Fruit fly (Drosophila melanogaster) whole organism, embryonic: ENCODE results near the gene CG3626.

Experiments used
- Bgb ChIP-seq: fragments of 200-800 bp; sonication (Bioruptor generic); IDR thresholded peaks from 2 replicates; pipeline ENCODE4 v1.3.6; 2022; ENCODE audit warnings: missing biosample characterization, missing genetic modification characterization; ENCODE audit not compliant: partially characterized antibody
- BtbVII ChIP-seq: fragments of 200-800 bp; sonication (Bioruptor generic); optimal IDR thresholded peaks from 3 replicates; lab custom pipeline; 2017; ENCODE audit warnings: missing biosample characterization, mild to moderate bottlenecking, missing genetic modification characterization
- CG10543 ChIP-seq: fragments of 200-800 bp; sonication (Bioruptor generic); optimal IDR thresholded peaks from 3 replicates; lab custom pipeline; 2017; ENCODE audit warnings: missing biosample characterization, mild to moderate bottlenecking, missing genetic modification characterization, moderate library complexity
- CG10565 ChIP-seq: fragments of 200-800 bp; sonication (Bioruptor generic); optimal IDR thresholded peaks from 3 replicates; lab custom pipeline; 2016; ENCODE audit warnings: missing biosample characterization, mild to moderate bottlenecking, missing genetic modification characterization
- CG11247 ChIP-seq: fragments of 200-800 bp; sonication (Bioruptor generic); IDR thresholded peaks from 2 replicates; pipeline ENCODE4 v1.3.6; 2022; ENCODE audit warnings: missing biosample characterization, missing genetic modification characterization
- CG12071 ChIP-seq: fragments of 200-800 bp; sonication (Bioruptor generic); optimal IDR thresholded peaks from 3 replicates; lab custom pipeline; 2018; ENCODE audit warnings: missing biosample characterization, mild to moderate bottlenecking, missing genetic modification characterization
- CG13123 ChIP-seq: fragments of 200-800 bp; sonication (Bioruptor generic); optimal IDR thresholded peaks from 2 replicates; lab custom pipeline; 2016; ENCODE audit warnings: missing biosample characterization, missing genetic modification characterization
- CG14710 ChIP-seq: fragments of 200-800 bp; sonication (Bioruptor generic); optimal IDR thresholded peaks from 3 replicates; lab custom pipeline; 2019; ENCODE audit warnings: missing biosample characterization, mild to moderate bottlenecking, missing genetic modification characterization, moderate library complexity
- CG1602 ChIP-seq: fragments of 200-800 bp; sonication (Bioruptor generic); optimal IDR thresholded peaks from 3 replicates; lab custom pipeline; 2016; ENCODE audit warnings: missing biosample characterization, missing genetic modification characterization
- CG17361 ChIP-seq: fragments of 200-800 bp; sonication (Bioruptor generic); IDR thresholded peaks from 3 replicates; pipeline ENCODE4 v1.3.6; 2022; ENCODE audit warnings: missing biosample characterization, missing genetic modification characterization
- CG18476 ChIP-seq: fragments of 200-800 bp; sonication (Bioruptor generic); optimal IDR thresholded peaks from 2 replicates; lab custom pipeline; 2016; ENCODE audit warnings: missing biosample characterization, mild to moderate bottlenecking, missing genetic modification characterization
- CG2712 ChIP-seq: fragments of 200-800 bp; optimal IDR thresholded peaks from 3 replicates; lab custom pipeline; 2019; ENCODE audit warnings: missing biosample characterization, mild to moderate bottlenecking, missing genetic modification characterization, moderate library complexity
- CG2875 ChIP-seq: fragments of 200-800 bp; sonication (Bioruptor generic); optimal IDR thresholded peaks from 2 replicates; lab custom pipeline; 2017; ENCODE audit warnings: missing biosample characterization, mild to moderate bottlenecking, missing genetic modification characterization, missing genetic modification reagents
- CG31388 ChIP-seq: fragments of 200-800 bp; sonication (Bioruptor generic); optimal IDR thresholded peaks from 2 replicates; lab custom pipeline; 2016; ENCODE audit warnings: missing biosample characterization, missing genetic modification characterization
- CG34376 ChIP-seq: fragments of 200-800 bp; sonication (Bioruptor generic); optimal IDR thresholded peaks from 2 replicates; lab custom pipeline; 2018; ENCODE audit warnings: missing biosample characterization, mild to moderate bottlenecking, missing genetic modification characterization
- CG3847 ChIP-seq: fragments of 200-800 bp; sonication (Bioruptor generic); IDR thresholded peaks from 2 replicates; pipeline ENCODE4 v1.3.6; 2022; ENCODE audit warnings: missing biosample characterization, missing genetic modification characterization
- CG42726 ChIP-seq: fragments of 200-800 bp; sonication (Bioruptor generic); IDR thresholded peaks from 2 replicates; pipeline ENCODE4 v1.3.6; 2022; ENCODE audit warnings: missing biosample characterization, missing genetic modification characterization; ENCODE audit not compliant: partially characterized antibody
- CG4328 ChIP-seq: fragments of 200-800 bp; sonication (Bioruptor generic); optimal IDR thresholded peaks from 3 replicates; lab custom pipeline; 2017; ENCODE audit warnings: missing biosample characterization, missing genetic modification reagents, missing genetic modification characterization
- CG4404 ChIP-seq: fragments of 200-800 bp; sonication (Bioruptor generic); IDR thresholded peaks from 2 replicates; pipeline ENCODE4 v1.3.6; 2022; ENCODE audit warnings: missing biosample characterization, missing genetic modification characterization
- CG4617 ChIP-seq: fragments of 200-800 bp; sonication (Bioruptor generic); optimal IDR thresholded peaks from 3 replicates; lab custom pipeline; 2016; ENCODE audit warnings: missing biosample characterization, missing genetic modification characterization, borderline replicate concordance
- CG6683 ChIP-seq: fragments of 200-800 bp; sonication (Bioruptor generic); optimal IDR thresholded peaks from 2 replicates; lab custom pipeline; 2017; ENCODE audit warnings: missing biosample characterization, mild to moderate bottlenecking, missing genetic modification characterization, missing genetic modification reagents
- CG7271 ChIP-seq: fragments of 200-800 bp; sonication (Bioruptor generic); optimal IDR thresholded peaks from 2 replicates; lab custom pipeline; 2018; ENCODE audit warnings: missing biosample characterization, mild to moderate bottlenecking, missing genetic modification characterization, moderate library complexity
- CG7963 ChIP-seq: fragments of 200-800 bp; sonication (Bioruptor generic); IDR thresholded peaks from 3 replicates; pipeline ENCODE4 v1.3.6; 2022; ENCODE audit warnings: missing biosample characterization, missing genetic modification characterization; ENCODE audit not compliant: partially characterized antibody
- CG8388 ChIP-seq: fragments of 200-800 bp; sonication (Bioruptor generic); optimal IDR thresholded peaks from 2 replicates; lab custom pipeline; 2019; ENCODE audit warnings: missing biosample characterization, mild to moderate bottlenecking, missing genetic modification characterization, moderate library complexity
- CG9876 ChIP-seq: fragments of 200-800 bp; sonication (Bioruptor generic); optimal IDR thresholded peaks from 2 replicates; lab custom pipeline; 2016; ENCODE audit warnings: missing biosample characterization, missing genetic modification characterization
- CHES-1-like ChIP-seq: fragments of 200-800 bp; sonication (Bioruptor generic); optimal IDR thresholded peaks from 2 replicates; lab custom pipeline; 2016; ENCODE audit warnings: missing biosample characterization, missing genetic modification characterization
- D ChIP-seq, 2 experiments: fragments of 200-800 bp in 1 of 2; fragments of >200 bp in 1 of 2; sonication (Bioruptor generic) in 1 of 2; optimal IDR thresholded peaks; 2 replicates in 1 of 2; 3 replicates in 1 of 2; lab custom pipeline; 2017; ENCODE audit warnings: mild to moderate bottlenecking in 1 of 2, missing biosample characterization in 1 of 2, missing genetic modification characterization in 1 of 2, missing genetic modification reagents in 1 of 2
- Ets65A ChIP-seq: fragments of 200-800 bp; sonication (Bioruptor generic); peaks from one replicate; lab custom pipeline; 2016; ENCODE audit warnings: missing biosample characterization, missing genetic modification characterization
- HLH54F ChIP-seq: fragments of 200-800 bp; sonication (Bioruptor generic); optimal IDR thresholded peaks from 3 replicates; lab custom pipeline; 2016; ENCODE audit warnings: missing biosample characterization, missing genetic modification characterization
- HmgD ChIP-seq: fragments of 200-800 bp; sonication (Bioruptor generic); optimal IDR thresholded peaks from 3 replicates; lab custom pipeline; 2016; ENCODE audit warnings: missing biosample characterization, missing genetic modification characterization
- Jarid2 ChIP-seq: fragments of 200-800 bp; sonication (Bioruptor generic); optimal IDR thresholded peaks from 3 replicates; lab custom pipeline; 2017; ENCODE audit warnings: mild to moderate bottlenecking, missing biosample characterization, missing genetic modification reagents, missing genetic modification characterization
- Nf-YB ChIP-seq: fragments of 200-800 bp; sonication (Bioruptor generic); optimal IDR thresholded peaks from 3 replicates; lab custom pipeline; 2019; ENCODE audit warnings: missing biosample characterization, mild to moderate bottlenecking, missing genetic modification characterization, moderate library complexity
- Oli ChIP-seq: fragments of 200-800 bp; sonication (Bioruptor generic); optimal IDR thresholded peaks from 2 replicates; lab custom pipeline; 2018; ENCODE audit warnings: missing biosample characterization, mild to moderate bottlenecking, missing genetic modification characterization, moderate library complexity
- Xbp1 ChIP-seq: fragments of 200-800 bp; sonication (Bioruptor generic); optimal IDR thresholded peaks from 3 replicates; lab custom pipeline; 2016; ENCODE audit warnings: missing biosample characterization, mild to moderate bottlenecking, missing genetic modification characterization
- bbx ChIP-seq: fragments of 200-800 bp; sonication (Bioruptor generic); IDR thresholded peaks from 2 replicates; pipeline ENCODE4 v1.3.6; 2022; ENCODE audit warnings: missing biosample characterization, missing genetic modification characterization; ENCODE audit not compliant: partially characterized antibody
- chinmo ChIP-seq: fragments of 200-800 bp; sonication (Bioruptor generic); IDR thresholded peaks from 4 replicates; pipeline ENCODE4 v1.3.6; 2022; ENCODE audit warnings: missing biosample characterization, missing genetic modification characterization; ENCODE audit not compliant: partially characterized antibody
- chn ChIP-seq: fragments of 200-800 bp; sonication (Bioruptor generic); optimal IDR thresholded peaks from 2 replicates; lab custom pipeline; 2016; ENCODE audit warnings: missing biosample characterization, missing genetic modification characterization
- emc ChIP-seq: fragments of 200-800 bp; sonication (Bioruptor generic); optimal IDR thresholded peaks from 2 replicates; lab custom pipeline; 2016; ENCODE audit warnings: missing biosample characterization, missing genetic modification characterization
- fd96Cb ChIP-seq: fragments of 200-800 bp; sonication (Bioruptor generic); optimal IDR thresholded peaks from 2 replicates; lab custom pipeline; 2018; ENCODE audit warnings: missing biosample characterization, mild to moderate bottlenecking, missing genetic modification characterization, moderate library complexity
- gfzf ChIP-seq: fragments of 200-800 bp; sonication (Bioruptor generic); optimal IDR thresholded peaks from 2 replicates; lab custom pipeline; 2016; ENCODE audit warnings: missing biosample characterization, mild to moderate bottlenecking, missing genetic modification characterization, moderate library complexity
- lmd ChIP-seq: fragments of 200-800 bp; sonication (Bioruptor generic); IDR thresholded peaks from 2 replicates; pipeline ENCODE4 v1.3.6; 2022; ENCODE audit warnings: missing biosample characterization, missing genetic modification characterization
- mld ChIP-seq: fragments of 200-800 bp; sonication (Bioruptor generic); IDR thresholded peaks from 3 replicates; pipeline ENCODE4 v1.3.6; 2022; ENCODE audit warnings: missing biosample characterization, missing genetic modification characterization; ENCODE audit not compliant: partially characterized antibody
- peb ChIP-seq: fragments of 200-800 bp; sonication (Bioruptor generic); IDR thresholded peaks from 2 replicates; pipeline ENCODE4 v1.3.6; 2022; ENCODE audit warnings: missing biosample characterization, missing genetic modification characterization
- pum ChIP-seq: fragments of 200-800 bp; sonication (Bioruptor generic); optimal IDR thresholded peaks from 2 replicates; lab custom pipeline; 2016; ENCODE audit warnings: missing biosample characterization, missing genetic modification characterization
- scrt ChIP-seq: fragments of 200-800 bp; sonication (Bioruptor generic); optimal IDR thresholded peaks from 2 replicates; lab custom pipeline; 2018; ENCODE audit warnings: missing biosample characterization, mild to moderate bottlenecking, missing genetic modification characterization, moderate library complexity
- seq ChIP-seq: fragments of 200-800 bp; sonication (Bioruptor generic); IDR thresholded peaks from 2 replicates; pipeline ENCODE4 v1.3.6; 2022; ENCODE audit warnings: missing biosample characterization, missing genetic modification characterization
- unc-4 ChIP-seq: fragments of 200-800 bp; sonication (Bioruptor generic); IDR thresholded peaks from 2 replicates; pipeline ENCODE4 v1.3.6; 2022; ENCODE audit warnings: missing biosample characterization, missing genetic modification characterization; ENCODE audit not compliant: partially characterized antibody
- vfl ChIP-seq: fragments of 200-800 bp; sonication (Bioruptor generic); optimal IDR thresholded peaks from 2 replicates; lab custom pipeline; 2016; ENCODE audit warnings: missing biosample characterization, missing genetic modification characterization
- z ChIP-seq: fragments of 200-800 bp; sonication (Bioruptor generic); IDR thresholded peaks from 3 replicates; pipeline ENCODE4 v1.3.6; 2022; ENCODE audit warnings: missing biosample characterization, missing genetic modification characterization
- zfh1 ChIP-seq: fragments of 200-800 bp; sonication (Bioruptor generic); IDR thresholded peaks from 3 replicates; pipeline ENCODE4 v1.3.6; 2022; ENCODE audit warnings: missing biosample characterization, missing genetic modification characterization

CG3626 gene

dm6 chrX:4366196-4366595, at the start of gene CG3626 (continued):
- no peak for TF ChIP-seq scrt
- no peak for TF ChIP-seq chinmo
- peak; percentile 8 for TF ChIP-seq HLH54F (GFP tag; lab: Kevin White, UChicago)
- no peak for TF ChIP-seq z (GFP tag; lab: Robert Waterston, UW)
- TF ChIP-seq CG31388 (GFP tag; lab: Kevin White, UChicago): no peak
- no peak for TF ChIP-seq CG4404
- no peak for TF ChIP-seq CG17361 (GFP tag; lab: Robert Waterston, UW)
- TF ChIP-seq Nf-YB (GFP tag; lab: Kevin White, UChicago): peak; percentile 59
- no peak for TF ChIP-seq CG13123 (GFP tag; lab: Kevin White, UChicago)
- peak; percentile 68 for TF ChIP-seq CHES-1-like (GFP tag; lab: Kevin White, UChicago)
- TF ChIP-seq Bgb (GFP tag; lab: Robert Waterston, UW): peak; percentile 89
- TF ChIP-seq Oli: no peak
- TF ChIP-seq CG12071 (GFP tag; lab: Kevin White, UChicago): no peak
- no peak for TF ChIP-seq pum (GFP tag; lab: Kevin White, UChicago)
- no peak for TF ChIP-seq Xbp1 (GFP tag; lab: Kevin White, UChicago)
- no peak for TF ChIP-seq CG4328 (GFP tag; lab: Kevin White, UChicago)
- peak; percentile 91 for TF ChIP-seq CG42726 (GFP tag; lab: Robert Waterston, UW)
- TF ChIP-seq CG2875 (GFP tag; lab: Kevin White, UChicago): no peak
- peak; percentile 4 for TF ChIP-seq CG34376
- TF ChIP-seq CG1602 (GFP tag; lab: Kevin White, UChicago): peak; percentile 17
- no peak for TF ChIP-seq CG10565
- peak; percentile 72 for TF ChIP-seq CG3847
- no peak for TF ChIP-seq CG7271 (tag; lab: Kevin White, UChicago)
- peak; percentile 41 for TF ChIP-seq HmgD (GFP tag; lab: Kevin White, UChicago)
- no peak for TF ChIP-seq BtbVII (GFP tag; lab: Kevin White, UChicago)
- no peak for TF ChIP-seq fd96Cb (tag; lab: Kevin White, UChicago)
- peak; percentile 84 for TF ChIP-seq bbx (GFP tag; lab: Robert Waterston, UW)
- TF ChIP-seq CG4617: peak; percentile 89
- TF ChIP-seq CG14710 (tag; lab: Kevin White, UChicago): peak; percentile 63
- no peak for TF ChIP-seq CG11247 (GFP tag; lab: Robert Waterston, UW)
- TF ChIP-seq mld (GFP tag; lab: Robert Waterston, UW): 0 out of 3 replicates have a peak, but pooled peaks have one; percentile 44
- no peak for TF ChIP-seq CG18476 (GFP tag; lab: Kevin White, UChicago)
- peak; percentile 83 for TF ChIP-seq unc-4
- TF ChIP-seq CG2712 (tag; lab: Kevin White, UChicago): peak; percentile 44
- peak; percentile 94 for TF ChIP-seq Ets65A (GFP tag; lab: Kevin White, UChicago)
- TF ChIP-seq gfzf: peak; percentile 75
- TF ChIP-seq Jarid2 (GFP tag; lab: Kevin White, UChicago): peak; percentile 9
- TF ChIP-seq CG7963 (GFP tag; lab: Robert Waterston, UW): peak; percentile 59; the same call in 2 of the 3 replicates
- no peak for TF ChIP-seq vfl (GFP tag; lab: Kevin White, UChicago)
- TF ChIP-seq CG6683: no peak
- TF ChIP-seq CG8388 (GFP tag; lab: Kevin White, UChicago): no peak
- no peak for TF ChIP-seq lmd (GFP tag; lab: Robert Waterston, UW)
- TF ChIP-seq seq (GFP tag; lab: Robert Waterston, UW): no peak
- TF ChIP-seq zfh1: 0 out of 3 replicates have a peak, but pooled peaks have one; percentile 16
- no peak for TF ChIP-seq emc
- TF ChIP-seq peb (GFP tag; lab: Robert Waterston, UW): no peak
- TF ChIP-seq CG10543 (GFP tag; lab: Kevin White, UChicago): no peak
- TF ChIP-seq chn (GFP tag; lab: Kevin White, UChicago): no peak
- no peak for TF ChIP-seq CG9876 (GFP tag; lab: Kevin White, UChicago)
- TF ChIP-seq D (optimal IDR thresholded peaks at IDR 0.05; lab: Kevin White, UChicago): no peak
- TF ChIP-seq D (GFP tag; optimal IDR thresholded peaks at IDR 0.05; lab: Kevin White, UChicago): no peak
